Worm (Caenorhabditis elegans): ENCODE data around the gene Y57G11C.1144.
"Not testable (repeated sequence)": the region's sequence is repeated elsewhere in the genome, so short reads cannot be mapped to it uniquely, and the experiment has no call there.

The Y57G11C.1144 gene

ce11 chrIV:14937017-14937416 lies at the start of gene Y57G11C.1144:
Gene Y57G11C.1144 (plus strand): TSS chrIV:14937317.
- no peak for TF ChIP-seq unc-62 (GFP tag; optimal IDR thresholded peaks at IDR 0.05)

DNA sequence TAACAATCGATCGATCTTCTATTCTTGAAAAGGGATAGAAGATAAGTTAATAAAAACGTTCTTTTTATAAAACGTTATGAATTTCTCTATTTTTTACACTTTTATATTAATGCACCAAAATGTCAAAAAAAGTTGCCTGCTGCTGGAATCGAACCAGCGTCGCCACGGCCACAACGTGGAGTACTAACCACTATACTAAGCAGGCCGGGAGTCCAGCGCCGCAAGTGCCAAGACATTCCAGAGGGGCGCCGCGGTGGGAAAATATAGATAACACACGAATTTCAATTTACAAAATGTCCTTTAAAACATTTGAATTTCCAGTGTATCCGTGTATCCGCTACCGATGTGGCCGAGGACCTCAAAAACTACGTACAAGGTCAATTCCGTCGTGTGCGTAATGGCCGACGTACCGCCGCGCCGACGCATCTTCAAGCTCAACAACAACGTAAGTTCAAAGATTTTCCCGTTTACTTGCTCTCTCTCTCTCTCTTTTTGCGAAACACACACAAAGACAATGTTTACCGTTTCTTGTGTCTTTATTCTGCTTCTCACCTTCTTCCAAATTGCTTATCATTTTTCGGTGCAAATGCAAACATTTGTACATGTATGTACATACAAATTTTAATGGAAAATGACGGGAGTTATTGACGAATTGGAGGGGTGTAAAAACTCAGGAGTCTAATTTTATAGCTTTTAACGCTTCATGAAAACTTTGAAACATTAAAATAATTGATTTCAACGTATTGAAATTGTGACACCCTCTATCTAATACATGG lies 48.0 kb upstream of the Y57G11C.1144 start:
- TF ChIP-seq unc-62 (GFP tag; optimal IDR thresholded peaks at IDR 0.05) = no peak

ce11 chrIV:14890914-14891313 lies 46.2 kb upstream of the Y57G11C.1144 start:
- TF ChIP-seq unc-62 (GFP tag; optimal IDR thresholded peaks at IDR 0.05) = no peak

ce11 chrIV:14891996-14892395 lies 45.1 kb upstream of the Y57G11C.1144 start:
- TF ChIP-seq unc-62 (GFP tag; optimal IDR thresholded peaks at IDR 0.05) = no peak

ce11 chrIV:14894339-14894738 lies 42.8 kb upstream of the Y57G11C.1144 start:
- no peak for TF ChIP-seq unc-62 (GFP tag; optimal IDR thresholded peaks at IDR 0.05)

- TF ChIP-seq unc-62 (GFP tag; optimal IDR thresholded peaks at IDR 0.05) = no peak
Observed at ce11 chrIV:14903188-14903587, 33.9 kb upstream of the Y57G11C.1144 start.

- no peak for TF ChIP-seq unc-62 (GFP tag; optimal IDR thresholded peaks at IDR 0.05)
Observed at ce11 chrIV:14909589-14909988, 27.5 kb upstream of the Y57G11C.1144 start, which contains the start of gene pnc-2. Gene pnc-2 (minus strand): TSS chrIV:14909689.

DNA sequence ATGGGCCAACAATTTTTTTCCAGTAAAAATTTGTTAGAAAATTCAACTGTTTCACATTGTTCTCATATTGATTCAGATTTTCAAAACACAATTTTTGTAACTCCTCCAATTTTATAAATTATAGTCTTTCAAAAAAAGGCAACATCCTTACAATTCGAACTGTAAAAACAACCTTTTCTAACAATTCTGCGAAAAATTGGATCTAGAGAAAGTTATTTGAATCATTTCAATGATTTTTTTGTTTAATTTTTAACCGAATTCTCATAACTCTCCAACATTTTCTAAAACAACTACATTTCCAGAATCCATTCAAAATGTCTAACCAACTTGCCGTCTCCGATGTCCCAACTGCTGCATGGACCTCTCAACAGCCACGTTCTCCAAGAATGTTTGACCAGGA lies 17.8 kb upstream of the Y57G11C.1144 start, which contains the start of gene ccch-5:
ccch-5 (plus strand) TSS at position 301 of the 400 bp plus-strand sequence.
- no peak for TF ChIP-seq unc-62 (GFP tag; optimal IDR thresholded peaks at IDR 0.05)

DNA sequence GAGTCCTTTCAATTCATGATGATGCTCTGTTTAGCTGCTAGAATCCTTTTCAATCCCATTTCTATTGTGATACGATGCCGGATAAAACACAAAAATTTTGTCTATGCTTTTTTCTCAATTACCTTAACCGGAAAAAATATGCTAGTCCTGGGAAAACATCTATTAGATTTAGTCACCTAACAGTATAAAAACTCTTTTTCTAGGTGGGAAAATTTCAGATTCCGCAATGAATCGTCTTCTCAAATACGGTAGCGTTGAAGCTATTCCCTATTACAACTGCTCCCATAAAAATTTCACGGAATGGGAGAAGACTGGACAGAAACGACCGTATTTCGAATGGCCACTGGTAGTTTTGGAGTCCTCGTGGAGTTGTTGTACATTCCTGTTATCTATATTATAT lies 7.7 kb upstream of the Y57G11C.1144 start, which contains the start of gene Y57G11C.28:
Y57G11C.28 (plus strand) TSS at position 301 of the 400 bp plus-strand sequence.
- no peak for TF ChIP-seq unc-62 (GFP tag; optimal IDR thresholded peaks at IDR 0.05)

DNA sequence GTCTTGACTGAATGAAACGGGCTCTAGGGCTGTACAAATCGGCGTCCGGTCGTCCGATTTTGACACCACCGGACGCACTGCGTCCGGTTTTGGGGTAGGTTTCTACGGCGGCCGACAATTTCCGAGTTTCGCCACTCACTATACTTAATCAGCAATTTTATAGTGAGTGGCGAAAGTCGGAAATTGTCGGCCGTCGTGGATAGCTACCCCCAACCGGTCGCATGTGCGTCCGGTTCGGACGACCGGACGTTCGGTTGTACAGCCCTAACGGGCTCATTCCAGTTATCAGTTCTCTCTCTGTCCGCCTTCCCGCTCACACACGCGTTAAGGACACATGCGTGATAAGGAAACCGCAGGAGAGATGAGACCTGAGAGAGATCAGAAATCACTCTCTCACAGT lies 4.5 kb upstream of the Y57G11C.1144 start, which contains the start of gene Y57G11C.1131:
Y57G11C.1131 (plus strand) TSS at position 333 of the 400 bp plus-strand sequence.
- no peak for TF ChIP-seq unc-62 (GFP tag; optimal IDR thresholded peaks at IDR 0.05)

ce11 chrIV:14938596-14938995 lies 1.5 kb downstream of the Y57G11C.1144 start, which contains the start of gene Y57G11C.30:
Gene Y57G11C.30 (plus strand): TSS chrIV:14938896.
- not testable (repeated sequence) for TF ChIP-seq unc-62 (GFP tag; optimal IDR thresholded peaks at IDR 0.05)

DNA sequence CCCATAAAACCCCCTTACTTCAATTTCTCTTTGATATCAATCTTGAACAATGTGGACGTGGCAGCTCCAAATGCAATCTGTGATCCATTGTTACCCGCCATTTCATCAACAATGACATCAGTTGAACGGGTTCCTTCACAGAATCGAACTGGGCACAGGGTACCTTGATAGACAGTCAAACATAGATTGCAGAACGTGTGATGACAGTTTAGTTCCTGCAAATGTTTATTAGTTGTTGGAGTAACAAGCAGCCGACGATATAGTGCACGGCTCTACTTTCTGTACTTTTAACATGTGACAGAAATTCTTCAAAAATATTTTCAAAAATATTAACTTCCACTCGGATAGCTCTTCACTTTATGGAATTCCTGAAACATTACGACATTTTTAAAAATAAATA lies 7.1 kb downstream of the Y57G11C.1144 start, which contains the start of gene Y57G11C.48:
Y57G11C.48 (minus strand) TSS at position 101 of the 400 bp plus-strand sequence.
- no peak for TF ChIP-seq unc-62 (GFP tag; optimal IDR thresholded peaks at IDR 0.05)

DNA sequence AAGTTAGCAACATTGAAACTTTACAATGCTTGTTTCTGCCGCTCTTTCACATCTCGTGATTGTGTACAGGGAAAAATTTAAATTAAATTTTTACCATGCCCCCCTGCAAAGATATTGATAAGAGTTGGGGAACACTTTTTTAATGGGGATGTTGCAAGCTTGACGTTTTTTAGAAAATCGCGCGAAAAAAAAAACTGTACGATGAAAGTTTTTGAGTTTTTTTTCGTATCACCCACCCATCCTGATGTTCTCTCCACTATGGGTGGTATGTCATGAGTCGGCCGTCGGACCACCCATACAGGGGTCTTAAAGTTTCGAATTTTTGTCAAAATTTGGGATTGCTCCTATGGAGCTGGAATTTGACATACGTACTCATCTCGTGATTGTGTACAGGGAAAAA lies 11.9 kb downstream of the Y57G11C.1144 start:
- TF ChIP-seq unc-62 (GFP tag; optimal IDR thresholded peaks at IDR 0.05) = no peak

- TF ChIP-seq unc-62 (GFP tag; optimal IDR thresholded peaks at IDR 0.05) = no peak
Observed at ce11 chrIV:14950468-14950867, 13.4 kb downstream of the Y57G11C.1144 start, which contains the start of gene Y41E3.22. Gene Y41E3.22 (plus strand): TSS chrIV:14950710.

DNA sequence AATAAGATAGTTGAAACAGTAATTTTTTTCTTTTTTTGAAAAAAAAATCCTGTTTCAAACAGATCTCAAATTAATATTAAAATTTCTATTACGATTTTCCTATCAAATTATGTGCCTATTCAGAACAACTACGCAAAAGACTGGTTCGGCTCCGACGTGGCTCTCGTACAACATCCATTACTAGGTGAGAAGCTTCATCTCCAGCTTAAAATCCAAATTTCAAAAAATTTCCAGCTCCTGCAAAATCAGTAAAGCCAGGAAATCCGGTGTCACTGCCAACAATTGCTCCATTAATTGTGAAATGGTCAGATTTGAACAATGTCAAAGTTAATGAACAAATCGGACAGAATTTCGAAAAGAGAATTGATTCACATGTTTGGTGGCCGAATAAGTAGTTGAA lies 16.7 kb downstream of the Y57G11C.1144 start:
- no peak for TF ChIP-seq unc-62 (GFP tag; optimal IDR thresholded peaks at IDR 0.05)

ce11 chrIV:14954842-14955241 lies 17.7 kb downstream of the Y57G11C.1144 start:
- no peak for TF ChIP-seq unc-62 (GFP tag; optimal IDR thresholded peaks at IDR 0.05)

DNA sequence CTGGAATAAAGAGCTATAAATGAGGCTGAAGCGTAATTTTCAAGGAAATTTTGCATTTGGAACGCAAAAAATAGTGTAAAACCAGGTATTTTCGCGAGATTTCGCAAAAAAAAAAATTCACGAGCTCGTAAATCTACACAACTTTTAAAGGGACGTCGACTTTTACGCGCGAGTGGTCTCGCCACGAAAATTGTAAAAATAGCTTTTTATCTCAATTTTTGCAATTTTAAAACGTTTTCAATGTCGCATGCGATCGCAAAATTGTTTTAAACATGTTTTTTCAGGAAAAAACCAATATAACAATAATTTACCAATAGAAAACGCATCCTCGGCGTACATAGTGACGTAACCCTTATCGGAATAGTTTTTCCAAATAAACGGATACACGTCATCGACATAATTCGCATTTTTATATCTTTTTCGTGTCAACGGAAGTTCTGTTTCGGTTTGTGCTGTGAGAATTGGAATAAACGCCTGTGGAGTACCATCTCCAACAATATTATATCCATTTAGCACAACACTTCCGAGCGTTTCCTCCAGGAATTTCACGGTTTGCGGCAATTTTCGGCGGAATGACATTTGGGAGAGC lies 19.7 kb downstream of the Y57G11C.1144 start:
- no peak for TF ChIP-seq unc-62 (GFP tag; optimal IDR thresholded peaks at IDR 0.05)
